Worm (Caenorhabditis elegans) whole organism, early embryonic: ENCODE data around the gene ZK863.1.

Source experiments
- B0310.2 ChIP-seq: sonication (generic microtip); optimal IDR thresholded peaks from 2 replicates; lab custom pipeline; 2016; ENCODE audit warnings: mild to moderate bottlenecking, missing genetic modification characterization, missing compliant biosample characterization
- F13C5.2 ChIP-seq: sonication (generic microtip); optimal IDR thresholded peaks from 2 replicates; lab custom pipeline; 2017; ENCODE audit warnings: mild to moderate bottlenecking, missing genetic modification characterization, inconsistent platforms, missing compliant biosample characterization
- ama-1 ChIP-seq: fragments of 150-350 bp; optimal IDR thresholded peaks from 2 replicates; lab custom pipeline; 2014
- ets-7 ChIP-seq: sonication (generic microtip); optimal IDR thresholded peaks from 2 replicates; lab custom pipeline; 2016; ENCODE audit warnings: missing genotype, missing genetic modification characterization, missing compliant biosample characterization
- flt-1 ChIP-seq: fragments of 200-800 bp; sonication (Bioruptor generic); IDR thresholded peaks from 2 replicates; pipeline ENCODE4 v1.3.6; 2022; ENCODE audit warnings: missing genetic modification characterization, missing compliant biosample characterization
- hmg-4 ChIP-seq: fragments of 200-800 bp; sonication (Bioruptor generic); optimal IDR thresholded peaks from 2 replicates; lab custom pipeline; 2018; ENCODE audit warnings: mild to moderate bottlenecking, missing genetic modification characterization, missing compliant biosample characterization
- hnd-1 ChIP-seq: sonication (generic microtip); optimal IDR thresholded peaks from 2 replicates; lab custom pipeline; 2016; ENCODE audit warnings: missing genetic modification characterization, missing compliant biosample characterization
- scrt-1 ChIP-seq: fragments of 200-800 bp; sonication (Bioruptor generic); IDR thresholded peaks from 2 replicates; pipeline ENCODE4 v1.3.6; 2022; ENCODE audit warnings: missing genetic modification characterization, missing compliant biosample characterization
- sea-1 ChIP-seq: fragments of 200-800 bp; sonication (Bioruptor generic); conservative IDR thresholded peaks from 2 replicates; pipeline ENCODE4 v1.3.6; 2022; ENCODE audit warnings: missing genetic modification characterization, missing compliant biosample characterization
- tbx-11 ChIP-seq: fragments of 200-800 bp; sonication (Bioruptor generic); IDR thresholded peaks from 2 replicates; pipeline ENCODE4 v1.3.6; 2022; ENCODE audit warnings: missing genetic modification characterization, missing compliant biosample characterization
- tbx-37 ChIP-seq: fragments of 200-800 bp; sonication (Bioruptor generic); conservative IDR thresholded peaks from 2 replicates; pipeline ENCODE4 v1.3.6; 2022; ENCODE audit warnings: missing genetic modification reagents, missing genetic modification characterization, missing compliant biosample characterization
- tra-4 ChIP-seq: sonication (generic microtip); optimal IDR thresholded peaks from 2 replicates; lab custom pipeline; 2017; ENCODE audit warnings: missing genetic modification characterization, missing compliant biosample characterization

- no peak for TF ChIP-seq hmg-4 (GFP tag; lab: Kevin White, UChicago)
- no peak for TF ChIP-seq ama-1 (lab: Kevin White, UChicago)
- TF ChIP-seq ets-7 = no peak
- TF ChIP-seq tbx-37 (GFP tag; lab: Robert Waterston, UW) = no peak
- no peak for TF ChIP-seq tra-4 (tag; lab: Kevin White, UChicago)
- no peak for TF ChIP-seq hnd-1 (tag; lab: Kevin White, UChicago)
- no peak for TF ChIP-seq tbx-11
- no peak for TF ChIP-seq F13C5.2 (tag; lab: Kevin White, UChicago)
- TF ChIP-seq B0310.2 = no peak
- no peak for TF ChIP-seq sea-1
- TF ChIP-seq flt-1 (GFP tag; lab: Robert Waterston, UW) = no peak
- TF ChIP-seq scrt-1 (GFP tag; lab: Robert Waterston, UW) = no peak
Observed at ce11 chrV:12187344-12187743, 17.3 kb upstream of the ZK863.1 start, which contains the start of gene ZK863.8.
